Worm (Caenorhabditis elegans) whole organism, L4 larva: ENCODE measurements around the gene gmeb-3.
A peak's percentile ranks its signal among the peaks of the same experiment; 100 is the strongest.

Experiments
- T20F7.1 ChIP-seq: fragments of 200-800 bp; sonication (Bioruptor generic); optimal IDR thresholded peaks from 2 replicates; lab custom pipeline; 2018; ENCODE audit warnings: mild to moderate bottlenecking, missing genetic modification characterization, missing compliant biosample characterization
- ZK546.5 ChIP-seq, 2 experiments: sonication (generic microtip); optimal IDR thresholded peaks; 2 replicates each; lab custom pipeline; 2017; ENCODE audit warnings: missing biosample characterization in 2 of 2, missing genetic modification characterization in 2 of 2
- aha-1 ChIP-seq: fragments of 150-350 bp; peaks from one replicate; lab custom pipeline; 2014; ENCODE audit warnings: missing biosample characterization, missing genetic modification characterization
- ama-1 ChIP-seq: fragments of 150-350 bp; optimal IDR thresholded peaks from 2 replicates; lab custom pipeline; 2014; ENCODE audit warnings: inconsistent platforms, mixed read lengths
- ceh-20 ChIP-seq: fragments of 200-800 bp; sonication (Bioruptor generic); IDR thresholded peaks from 2 replicates; pipeline ENCODE4 v1.3.6; 2022; ENCODE audit warnings: missing genetic modification reagents, missing genetic modification characterization, missing compliant biosample characterization
- ceh-32 ChIP-seq: sonication (generic microtip); optimal IDR thresholded peaks from 2 replicates; lab custom pipeline; 2016; ENCODE audit warnings: mild to moderate bottlenecking, missing genetic modification characterization, missing compliant biosample characterization; ENCODE audit not compliant: poor library complexity
- ces-1 ChIP-seq: fragments of 150-350 bp; sonication (generic microtip); optimal IDR thresholded peaks from 4 replicates; lab custom pipeline; 2014; ENCODE audit warnings: missing biosample characterization, missing genetic modification reagents, missing genetic modification characterization
- ctbp-1 ChIP-seq: fragments of 200-800 bp; sonication (Bioruptor generic); IDR thresholded peaks from 2 replicates; pipeline ENCODE4 v1.3.6; 2022; ENCODE audit warnings: missing genetic modification reagents, missing genetic modification characterization, missing compliant biosample characterization
- daf-12 ChIP-seq: fragments of 150-350 bp; optimal IDR thresholded peaks from 2 replicates; lab custom pipeline; 2014; ENCODE audit warnings: missing biosample characterization, missing genetic modification reagents, missing genetic modification characterization
- daf-16 ChIP-seq, 3 experiments: sonication (generic microtip); optimal IDR thresholded peaks; 2 replicates each; lab custom pipeline; 2016 to 2017; ENCODE audit warnings: missing genetic modification characterization in 3 of 3, missing genetic modification reagents in 3 of 3, mild to moderate bottlenecking in 2 of 3, missing compliant biosample characterization in 2 of 3, missing biosample characterization in 1 of 3, moderate library complexity in 1 of 3
- daf-19 ChIP-seq: fragments of 200-800 bp; sonication (Bioruptor generic); conservative IDR thresholded peaks from 2 replicates; pipeline ENCODE4 v1.3.6; 2022; ENCODE audit warnings: missing genetic modification characterization, missing compliant biosample characterization
- dmd-9 ChIP-seq: fragments of 200-800 bp; sonication (Bioruptor generic); IDR thresholded peaks from 2 replicates; pipeline ENCODE4 v1.3.6; 2022; ENCODE audit warnings: missing genetic modification reagents, missing genetic modification characterization, missing compliant biosample characterization
- dpl-1 ChIP-seq: fragments of 150-350 bp; optimal IDR thresholded peaks from 2 replicates; lab custom pipeline; 2014; ENCODE audit warnings: missing biosample characterization, missing genetic modification reagents, missing genetic modification characterization
- duxl-1 ChIP-seq: sonication (generic microtip); optimal IDR thresholded peaks from 2 replicates; lab custom pipeline; 2016; ENCODE audit warnings: mild to moderate bottlenecking, missing genetic modification characterization, moderate library complexity, missing compliant biosample characterization; ENCODE audit not compliant: poor library complexity
- fos-1 ChIP-seq: fragments of 150-350 bp; optimal IDR thresholded peaks from 2 replicates; lab custom pipeline; 2014; ENCODE audit warnings: missing biosample characterization, missing genetic modification characterization
- gei-8 ChIP-seq: fragments of 200-800 bp; sonication (Bioruptor generic); optimal IDR thresholded peaks from 2 replicates; lab custom pipeline; 2018; ENCODE audit warnings: mild to moderate bottlenecking, missing genetic modification characterization, missing compliant biosample characterization
- hlh-11 ChIP-seq: fragments of 200-800 bp; sonication (Bioruptor generic); optimal IDR thresholded peaks from 2 replicates; lab custom pipeline; 2018; ENCODE audit warnings: mild to moderate bottlenecking, missing genetic modification characterization, missing compliant biosample characterization
- hmg-1.1 ChIP-seq: fragments of 200-800 bp; sonication (Bioruptor generic); IDR thresholded peaks from 2 replicates; pipeline ENCODE4 v1.3.6; 2022; ENCODE audit warnings: missing genetic modification reagents, missing genetic modification characterization, missing compliant biosample characterization
- jun-1 ChIP-seq: fragments of 150-350 bp; optimal IDR thresholded peaks from 2 replicates; lab custom pipeline; 2014; ENCODE audit warnings: missing biosample characterization, missing genetic modification reagents, missing genetic modification characterization
- lin-1 ChIP-seq: fragments of 200-800 bp; sonication (Bioruptor generic); IDR thresholded peaks from 2 replicates; pipeline ENCODE4 v1.3.6; 2022; ENCODE audit warnings: missing genetic modification reagents, missing genetic modification characterization, missing compliant biosample characterization
- lir-3 ChIP-seq: sonication (generic microtip); optimal IDR thresholded peaks from 2 replicates; lab custom pipeline; 2016; ENCODE audit warnings: mild to moderate bottlenecking, missing genetic modification characterization, missing compliant biosample characterization
- lsy-2 ChIP-seq, 2 experiments: fragments of 150-350 bp in 1 of 2; sonication (generic microtip) in 1 of 2; optimal IDR thresholded peaks; 2 replicates each; lab custom pipeline; 2014 to 2017; ENCODE audit warnings: missing biosample characterization in 2 of 2, missing genetic modification characterization in 2 of 2
- madf-5 ChIP-seq, 2 experiments: fragments of 200-800 bp; sonication (Bioruptor generic); IDR thresholded peaks; 2 replicates each; pipeline ENCODE4 v1.3.6; 2022; ENCODE audit warnings: missing compliant biosample characterization in 2 of 2, missing genetic modification characterization in 2 of 2
- madf-9 ChIP-seq: fragments of 200-800 bp; sonication (Bioruptor generic); conservative IDR thresholded peaks from 2 replicates; pipeline ENCODE4 v1.3.6; 2022; ENCODE audit warnings: missing genetic modification reagents, missing genetic modification characterization, missing compliant biosample characterization
- mdl-1 ChIP-seq, 2 experiments: fragments of 150-350 bp in 1 of 2; sonication (generic microtip) in 1 of 2; optimal IDR thresholded peaks; 2 replicates each; lab custom pipeline; 2014 to 2017; ENCODE audit warnings: missing biosample characterization in 2 of 2, missing genetic modification characterization in 2 of 2
- mdt-29 ChIP-seq: fragments of 200-800 bp; sonication (Bioruptor generic); IDR thresholded peaks from 2 replicates; pipeline ENCODE4 v1.3.6; 2022; ENCODE audit warnings: missing genetic modification reagents, missing genetic modification characterization, missing compliant biosample characterization
- mep-1 ChIP-seq: fragments of 150-350 bp; sonication (generic microtip); optimal IDR thresholded peaks from 3 replicates; lab custom pipeline; 2014; ENCODE audit warnings: missing biosample characterization, missing genetic modification characterization
- mes-2 ChIP-seq: sonication (generic microtip); optimal IDR thresholded peaks from 2 replicates; lab custom pipeline; 2016; ENCODE audit warnings: missing genotype, mild to moderate bottlenecking, missing genetic modification characterization, missing compliant biosample characterization; ENCODE audit not compliant: poor library complexity, severe bottlenecking
- mxl-2 ChIP-seq: fragments of 200-800 bp; sonication (Bioruptor generic); conservative IDR thresholded peaks from 2 replicates; pipeline ENCODE4 v1.3.6; 2022; ENCODE audit warnings: missing genetic modification reagents, missing genetic modification characterization, missing compliant biosample characterization
- nhr-102 ChIP-seq: sonication (generic microtip); optimal IDR thresholded peaks from 2 replicates; lab custom pipeline; 2016; ENCODE audit warnings: mild to moderate bottlenecking, missing genetic modification characterization, moderate library complexity, missing compliant biosample characterization
- nhr-237 ChIP-seq: sonication (generic microtip); optimal IDR thresholded peaks from 2 replicates; lab custom pipeline; 2017; ENCODE audit warnings: missing biosample characterization, missing genetic modification characterization
- nhr-25 ChIP-seq: sonication (generic microtip); optimal IDR thresholded peaks from 2 replicates; lab custom pipeline; 2017; ENCODE audit warnings: missing genetic modification characterization, mild to moderate bottlenecking, missing compliant biosample characterization, antibody characterized with exemption, moderate library complexity, borderline replicate concordance; ENCODE audit not compliant: insufficient read depth
- nhr-28 ChIP-seq: fragments of 150-350 bp; optimal IDR thresholded peaks from 2 replicates; lab custom pipeline; 2014; ENCODE audit warnings: missing biosample characterization, missing genetic modification characterization
- php-3 ChIP-seq: fragments of 200-800 bp; sonication (Bioruptor generic); IDR thresholded peaks from 2 replicates; pipeline ENCODE4 v1.3.6; 2022; ENCODE audit warnings: missing genetic modification reagents, missing genetic modification characterization, missing compliant biosample characterization
- pqm-1 ChIP-seq: sonication (generic microtip); optimal IDR thresholded peaks from 2 replicates; lab custom pipeline; 2017; ENCODE audit warnings: missing biosample characterization, missing genetic modification characterization
- set-16 ChIP-seq: fragments of 200-800 bp; sonication (Bioruptor generic); IDR thresholded peaks from 2 replicates; pipeline ENCODE4 v1.3.6; 2022; ENCODE audit warnings: missing genetic modification reagents, missing genetic modification characterization, missing compliant biosample characterization
- snpc-1.2 ChIP-seq: fragments of 200-800 bp; sonication (Bioruptor generic); IDR thresholded peaks from 2 replicates; pipeline ENCODE4 v1.3.6; 2022; ENCODE audit warnings: missing genetic modification reagents, missing genetic modification characterization, missing compliant biosample characterization
- spr-1 ChIP-seq: sonication (generic microtip); optimal IDR thresholded peaks from 2 replicates; lab custom pipeline; 2016; ENCODE audit warnings: mild to moderate bottlenecking, missing genetic modification characterization, missing compliant biosample characterization
- spr-3 ChIP-seq: fragments of 200-800 bp; sonication (Bioruptor generic); optimal IDR thresholded peaks from 2 replicates; lab custom pipeline; 2018; ENCODE audit warnings: mild to moderate bottlenecking, missing genetic modification characterization, missing compliant biosample characterization
- unc-130 ChIP-seq: sonication (generic microtip); optimal IDR thresholded peaks from 2 replicates; lab custom pipeline; 2016; ENCODE audit warnings: missing genetic modification reagents, missing genetic modification characterization, missing compliant biosample characterization
- unc-62 ChIP-seq, 3 experiments: fragments of 150-350 bp in 1 of 3; sonication (generic microtip); optimal IDR thresholded peaks in 2 of 3; peaks in 1 of 3; 1 replicate in 1 of 3; 2 replicates in 2 of 3; lab custom pipeline; 2014 to 2017; ENCODE audit warnings: missing biosample characterization in 3 of 3, missing genetic modification characterization in 3 of 3, missing genetic modification reagents in 3 of 3, missing genotype in 1 of 3
- vab-7 ChIP-seq: fragments of 200-800 bp; sonication (Bioruptor generic); IDR thresholded peaks from 2 replicates; pipeline ENCODE4 v1.3.6; 2022; ENCODE audit warnings: missing genetic modification reagents, missing genetic modification characterization, missing compliant biosample characterization
- zfp-3 ChIP-seq: fragments of 200-800 bp; sonication (Bioruptor generic); conservative IDR thresholded peaks from 2 replicates; pipeline ENCODE4 v1.3.6; 2022; ENCODE audit warnings: missing genetic modification reagents, missing genetic modification characterization, missing compliant biosample characterization
- zip-11 ChIP-seq: fragments of 200-800 bp; sonication (Bioruptor generic); IDR thresholded peaks from 2 replicates; pipeline ENCODE4 v1.3.6; 2022; ENCODE audit warnings: missing genetic modification characterization, missing compliant biosample characterization

gmeb-3 gene

ce11 chrIII:3807590-3807989 lies 39.3 kb downstream of the gmeb-3 start:
- TF ChIP-seq hlh-11 (tag; lab: Kevin White, UChicago) (peak; percentile 7), lin-1 (GFP tag; lab: Robert Waterston, UW) (no peak)
- TF ChIP-seq, all 104 proteins: peak for 1

DNA sequence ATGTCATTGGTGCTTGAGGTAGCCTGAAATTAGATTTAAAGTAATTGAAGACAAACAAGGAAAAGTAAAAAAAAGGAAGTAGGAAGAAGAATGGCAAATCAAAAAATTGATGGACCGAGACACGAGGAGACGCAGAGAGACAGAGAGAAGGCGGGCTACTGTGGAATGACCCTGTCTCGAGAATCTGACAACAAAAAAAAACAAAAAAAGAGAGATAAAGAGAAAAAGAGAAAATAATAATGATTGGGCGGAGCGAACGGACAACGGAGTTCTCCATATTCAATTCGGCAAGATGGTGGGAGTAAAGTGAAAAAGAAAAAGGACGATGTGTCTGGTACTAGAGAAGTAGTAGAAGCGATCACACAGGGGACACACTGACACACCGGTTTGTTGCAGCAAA lies 40.7 kb downstream of the gmeb-3 start, which contains the start of gene toh-1:
TSS of gene toh-1 (minus strand) at position 23 of the 400 bp plus-strand sequence.
- TF ChIP-seq daf-12 (tag; lab: Kevin White, UChicago) (no peak), pqm-1 (tag; lab: Kevin White, UChicago) (no peak), ces-1 (GFP tag; lab: Kevin White, UChicago) (no peak), mes-2 (peak; percentile 3), lir-3 (tag; lab: Kevin White, UChicago) (no peak), jun-1 (peak; percentile 61), snpc-1.2 (GFP tag; lab: Robert Waterston, UW) (no peak), dmd-9 (GFP tag; lab: Robert Waterston, UW) (no peak), ceh-32 (tag; lab: Kevin White, UChicago) (no peak), nhr-102 (no peak), gei-8 (no peak), ama-1 (lab: Kevin White, UChicago) (no peak), dpl-1 (GFP tag; lab: Kevin White, UChicago) (no peak), ctbp-1 (GFP tag; lab: Robert Waterston, UW) (no peak), duxl-1 (tag; lab: Kevin White, UChicago) (no peak), aha-1 (tag; lab: Kevin White, UChicago) (peak; percentile 59), set-16 (GFP tag; lab: Robert Waterston, UW) (no peak), nhr-237 (no peak), daf-19 (GFP tag; lab: Robert Waterston, UW) (no peak), T20F7.1 (GFP tag; lab: Kevin White, UChicago) (no peak), zip-11 (GFP tag; lab: Robert Waterston, UW) (no peak), mep-1 (no peak), mdl-1 (tag; optimal IDR thresholded peaks at IDR 0.05; lab: Kevin White, UChicago) (peak in 1 of 2 experiments; percentile 35), mdt-29 (GFP tag; lab: Robert Waterston, UW) (no peak), ceh-20 (GFP tag; lab: Robert Waterston, UW) (no peak), ZK546.5 (tag; optimal IDR thresholded peaks at IDR 0.05; lab: Kevin White, UChicago) (no peak), vab-7 (GFP tag; lab: Robert Waterston, UW) (no peak), fos-1 (no peak), madf-9 (GFP tag; lab: Robert Waterston, UW) (no peak), nhr-25 (tag; lab: Kevin White, UChicago) (peak; percentile 67), unc-130 (GFP tag; lab: Kevin White, UChicago) (no peak), madf-5 (GFP tag; IDR thresholded peaks at IDR 0.05; lab: Robert Waterston, UW) (no peak)

ce11 chrIII:3811375-3811924 lies 43.1 kb downstream of the gmeb-3 start:
- TF ChIP-seq spr-3 (GFP tag; lab: Kevin White, UChicago) (no peak), aha-1 (tag; lab: Kevin White, UChicago) (peak; percentile 46), zfp-3 (GFP tag; lab: Robert Waterston, UW) (0 out of 2 replicates have a peak, but pooled peaks have one; percentile 16), hmg-1.1 (GFP tag; lab: Robert Waterston, UW) (0 out of 2 replicates have a peak, but pooled peaks have one; percentile 35), unc-62 (GFP tag; optimal IDR thresholded peaks at IDR 0.05 in 1 of 2; lab: Kevin White, UChicago) (peak in 1 of 2 experiments; percentile 99), unc-62 (tag; optimal IDR thresholded peaks at IDR 0.05; lab: Kevin White, UChicago) (no peak), hlh-11 (tag; lab: Kevin White, UChicago) (peak; percentile 1), spr-1 (tag; lab: Kevin White, UChicago) (no peak), daf-16 (GFP tag; optimal IDR thresholded peaks at IDR 0.05; lab: Kevin White, UChicago) (no peak), daf-16 (tag; optimal IDR thresholded peaks at IDR 0.05; lab: Kevin White, UChicago) (no peak), mxl-2 (GFP tag; lab: Robert Waterston, UW) (no peak), mep-1 (peak; percentile 26), nhr-25 (tag; lab: Kevin White, UChicago) (peak; percentile 22), php-3 (GFP tag; lab: Robert Waterston, UW) (no peak), lsy-2 (tag; optimal IDR thresholded peaks at IDR 0.05; lab: Kevin White, UChicago) (peak in 1 of 2 experiments; percentile 38), nhr-28 (peak; percentile 59), ces-1 (GFP tag; lab: Kevin White, UChicago) (no peak)
